Worm (Caenorhabditis elegans): Measurements from ENCODE around the gene age-1.

DNA sequence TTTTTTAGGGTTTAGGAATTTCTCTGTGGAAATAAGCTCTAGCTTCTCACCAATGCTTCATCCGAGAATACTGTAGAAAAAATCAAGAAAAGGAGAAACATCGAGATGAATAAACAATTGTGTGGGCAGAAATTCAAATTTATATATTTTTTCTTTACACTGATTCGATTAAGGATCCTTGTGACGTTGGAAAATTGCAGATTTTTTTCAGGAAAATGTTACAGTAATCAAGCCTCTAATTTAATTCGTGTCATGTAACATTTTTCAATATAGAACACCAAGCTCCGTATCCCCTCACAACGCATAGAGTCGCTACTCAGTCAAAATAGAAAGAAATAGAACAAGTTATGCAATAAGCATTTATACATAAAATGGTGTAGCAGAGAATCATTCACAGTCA, 50.4 kb downstream of the age-1 start, which contains the start of gene W02B12.16:
- no peak for TF ChIP-seq nhr-237 (tag; optimal IDR thresholded peaks at IDR 0.05)
- no peak for TF ChIP-seq ztf-11 (tag; optimal IDR thresholded peaks at IDR 0.05)
- no peak for TF ChIP-seq pha-4 (tag; optimal IDR thresholded peaks at IDR 0.05)
- no peak for TF ChIP-seq elt-3 (tag; optimal IDR thresholded peaks at IDR 0.05)
- TF ChIP-seq lin-13 (tag; optimal IDR thresholded peaks at IDR 0.05) = no peak
- no peak for TF ChIP-seq flh-1 (GFP tag; optimal IDR thresholded peaks at IDR 0.05)
- TF ChIP-seq unc-62 (GFP tag; optimal IDR thresholded peaks at IDR 0.05) = no peak

All from whole organism, mixed stage, embryonic.